Worm (Caenorhabditis elegans): Measurements from ENCODE around the gene cit-1.1.

The cit-1.1 gene

DNA sequence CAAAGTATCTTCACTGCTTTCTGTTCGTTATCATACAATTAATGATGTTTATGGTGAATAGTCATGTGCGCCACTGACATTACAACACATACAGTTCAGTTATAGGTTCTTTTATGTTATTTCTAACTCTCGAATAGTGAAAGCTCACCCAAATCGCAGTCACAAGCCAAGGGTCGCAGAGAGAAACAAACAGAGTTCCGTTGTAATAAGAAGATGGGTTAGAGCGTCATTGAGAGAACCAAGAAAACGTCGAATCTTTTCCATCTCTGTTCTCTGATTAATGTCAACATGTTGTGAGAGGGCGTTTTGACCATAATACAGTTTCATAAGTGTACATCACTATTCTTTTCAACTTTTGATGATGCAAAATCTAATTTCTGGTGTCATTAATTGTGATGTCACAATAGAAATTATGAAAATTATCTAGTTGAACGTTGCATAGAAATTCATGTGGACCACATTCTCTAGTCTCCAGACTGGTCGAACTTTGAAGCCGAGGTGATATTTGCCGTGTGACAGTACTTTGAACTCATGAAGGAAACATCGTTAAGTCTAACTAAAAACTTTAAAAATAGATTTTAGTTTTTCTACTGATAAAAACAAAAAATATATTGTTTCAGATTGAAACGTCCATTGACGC lies 35.5 kb downstream of the cit-1.1 start:
- TF ChIP-seq snpc-4 (tag; optimal IDR thresholded peaks at IDR 0.05) (no peak), ceh-39 (tag; optimal IDR thresholded peaks at IDR 0.05) (no peak), nhr-12 (tag; optimal IDR thresholded peaks at IDR 0.05) (no peak), sptf-1 (tag; optimal IDR thresholded peaks at IDR 0.05) (no peak), ztf-11 (tag; optimal IDR thresholded peaks at IDR 0.05) (no peak), drap-1 (GFP tag; optimal IDR thresholded peaks at IDR 0.05) (no peak), sem-2 (GFP tag; optimal IDR thresholded peaks at IDR 0.05) (no peak), nhr-76 (tag; optimal IDR thresholded peaks at IDR 0.05) (no peak), unc-120 (tag; optimal IDR thresholded peaks at IDR 0.05; ENCODE audit: poor library complexity, severe bottlenecking) (no peak), unc-62 (GFP tag; optimal IDR thresholded peaks at IDR 0.05) (no peak), ceh-83 (GFP tag; optimal IDR thresholded peaks at IDR 0.05) (no peak), ceh-43 (GFP tag; optimal IDR thresholded peaks at IDR 0.05) (no peak)

DNA sequence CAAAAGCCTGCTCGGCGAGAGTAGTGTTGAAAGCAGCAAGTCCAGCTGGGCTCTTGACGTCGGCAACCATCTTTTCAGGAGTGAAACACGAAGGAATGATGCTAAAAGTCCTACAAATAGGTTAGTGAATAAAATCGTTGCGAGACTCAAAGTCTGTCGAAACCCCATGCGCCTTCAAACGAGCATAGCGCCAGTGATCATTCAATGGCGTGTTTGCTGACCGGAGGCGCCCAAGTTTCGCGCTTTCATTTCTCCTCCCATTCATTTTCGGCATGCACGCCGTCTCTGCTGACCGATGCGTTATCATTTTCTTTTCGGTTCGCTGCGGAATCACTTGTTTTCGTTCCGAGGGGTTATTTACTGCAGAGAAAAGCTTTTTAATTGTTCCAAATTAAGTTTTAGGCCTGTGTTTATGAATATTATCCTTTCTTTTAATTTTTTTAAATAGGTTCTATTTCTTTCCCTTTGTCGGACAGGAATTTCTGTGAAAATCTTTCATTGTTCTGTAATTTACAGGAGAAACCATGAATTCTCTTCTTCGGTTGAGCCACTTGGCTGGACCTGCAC lies 36.3 kb downstream of the cit-1.1 start, which contains the start of the genes eef-1B.1 and aco-2:
Gene eef-1B.1 (minus strand): TSS at position 186 of the 567 bp plus-strand sequence.
Gene aco-2 (plus strand): TSS at position 517 of the 567 bp plus-strand sequence.
- TF ChIP-seq unc-62 (GFP tag; optimal IDR thresholded peaks at IDR 0.05) (peak; percentile 6), blmp-1 (tag; optimal IDR thresholded peaks at IDR 0.05) (no peak), pha-4 (tag; optimal IDR thresholded peaks at IDR 0.05) (peak; percentile 67), nhr-237 (tag; optimal IDR thresholded peaks at IDR 0.05) (peak; percentile 28), mep-1 (tag; optimal IDR thresholded peaks at IDR 0.05) (peak; percentile 30), lin-13 (tag; optimal IDR thresholded peaks at IDR 0.05) (peak; percentile 43), lsy-2 (tag; optimal IDR thresholded peaks at IDR 0.05) (peak; percentile 80), hlh-1 (tag; optimal IDR thresholded peaks at IDR 0.05) (peak; percentile 28), mab-5 (tag; optimal IDR thresholded peaks at IDR 0.05) (no peak), ces-1 (GFP tag; optimal IDR thresholded peaks at IDR 0.05) (peak; percentile 33), drap-1 (GFP tag; optimal IDR thresholded peaks at IDR 0.05) (peak; percentile 22)

DNA sequence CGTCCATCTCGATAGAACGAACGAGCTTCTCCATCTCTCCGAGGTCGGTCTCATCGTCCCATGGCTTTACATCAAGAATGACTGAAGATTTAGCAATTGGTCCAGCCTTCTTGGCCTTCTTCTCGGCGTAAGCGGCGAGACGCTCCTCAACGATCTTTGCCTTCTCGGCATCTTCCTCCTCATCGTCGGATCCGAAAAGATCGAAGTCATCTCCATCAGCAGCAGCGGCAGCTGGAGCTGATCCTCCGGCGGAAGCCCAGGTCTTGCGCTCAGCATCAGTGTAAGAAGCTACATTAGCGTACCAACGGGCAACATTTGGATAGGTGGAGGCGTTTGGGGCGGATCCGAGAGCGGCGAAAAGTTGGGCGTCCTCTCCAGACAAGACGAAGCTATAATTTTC lies 36.9 kb downstream of the cit-1.1 start:
- TF ChIP-seq blmp-1 (tag; optimal IDR thresholded peaks at IDR 0.05) (no peak), sem-2 (GFP tag; optimal IDR thresholded peaks at IDR 0.05) (no peak), pha-4 (tag; optimal IDR thresholded peaks at IDR 0.05) (no peak), lsy-2 (tag; optimal IDR thresholded peaks at IDR 0.05) (no peak), nhr-28 (tag; optimal IDR thresholded peaks at IDR 0.05) (no peak), hlh-1 (tag; optimal IDR thresholded peaks at IDR 0.05) (no peak), flh-1 (GFP tag; optimal IDR thresholded peaks at IDR 0.05) (no peak), elt-1 (tag; optimal IDR thresholded peaks at IDR 0.05; ENCODE audit: borderline replicate concordance, insufficient read depth) (no peak), ces-1 (GFP tag; optimal IDR thresholded peaks at IDR 0.05) (no peak), bed-3 (GFP tag; optimal IDR thresholded peaks at IDR 0.05) (no peak), mls-2 (tag; optimal IDR thresholded peaks at IDR 0.05) (no peak), nhr-2 (tag; optimal IDR thresholded peaks at IDR 0.05) (no peak), lin-13 (tag; optimal IDR thresholded peaks at IDR 0.05) (no peak), elt-3 (tag; optimal IDR thresholded peaks at IDR 0.05) (no peak), ztf-11 (tag; optimal IDR thresholded peaks at IDR 0.05) (no peak), unc-62 (GFP tag; optimal IDR thresholded peaks at IDR 0.05) (no peak)

DNA sequence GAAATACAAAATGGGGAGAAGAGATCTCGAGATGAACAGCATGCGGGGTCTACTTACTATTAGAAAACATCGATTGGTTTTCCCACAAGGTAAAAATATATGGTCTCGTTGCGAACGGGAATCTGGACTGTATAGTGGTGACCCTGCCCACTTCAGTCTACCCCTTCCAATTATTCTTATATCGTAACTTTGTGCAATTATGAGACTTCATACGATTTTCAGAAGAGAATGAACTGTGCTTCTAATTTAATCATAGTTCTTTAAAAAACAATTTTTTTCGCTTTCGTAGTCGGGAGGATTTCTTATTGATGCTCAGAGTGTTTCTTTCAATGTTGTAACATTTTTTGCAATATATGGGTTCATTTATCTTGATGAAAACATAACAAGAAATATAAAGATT lies 37.6 kb downstream of the cit-1.1 start, which contains the start of gene F54H12.5:
Gene F54H12.5 (minus strand): TSS at position 101 of the 400 bp plus-strand sequence.
- TF ChIP-seq ces-1 (GFP tag; optimal IDR thresholded peaks at IDR 0.05) (no peak), ceh-39 (tag; optimal IDR thresholded peaks at IDR 0.05) (peak; percentile 27), mab-5 (tag; optimal IDR thresholded peaks at IDR 0.05) (no peak), hlh-1 (tag; optimal IDR thresholded peaks at IDR 0.05) (no peak), lsy-2 (tag; optimal IDR thresholded peaks at IDR 0.05) (no peak), unc-39 (tag; optimal IDR thresholded peaks at IDR 0.05) (no peak), zip-8 (tag; optimal IDR thresholded peaks at IDR 0.05) (no peak), tbx-8 (GFP tag; optimal IDR thresholded peaks at IDR 0.05) (no peak)

DNA sequence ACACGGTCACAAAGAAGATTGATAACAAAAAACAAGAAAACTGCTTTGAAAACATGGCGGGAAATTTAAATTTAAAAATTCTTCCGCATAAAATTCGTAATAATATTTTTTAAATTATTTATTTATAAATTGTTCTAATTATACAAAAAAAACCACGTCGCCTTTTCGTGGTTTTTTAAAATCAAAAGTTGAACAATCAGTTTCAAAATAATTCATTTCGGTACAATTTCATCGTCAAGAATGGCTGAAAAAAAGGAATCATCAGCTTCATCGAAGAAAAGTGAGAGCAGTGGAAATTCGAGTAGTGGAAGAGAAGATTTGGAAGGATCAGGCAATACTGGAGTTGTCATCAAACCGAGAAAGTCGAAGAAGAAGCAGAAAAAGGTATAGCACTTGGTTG lies 40.5 kb downstream of the cit-1.1 start, which contains the start of the genes F54H12.8 and F54H12.7:
Gene F54H12.8 (minus strand): TSS at position 101 of the 400 bp plus-strand sequence.
Gene F54H12.7 (plus strand): TSS at position 229 of the 400 bp plus-strand sequence.
- TF ChIP-seq flh-1 (GFP tag; optimal IDR thresholded peaks at IDR 0.05): no peak
- TF ChIP-seq sptf-1 (tag; optimal IDR thresholded peaks at IDR 0.05): no peak
- TF ChIP-seq ztf-11 (tag; optimal IDR thresholded peaks at IDR 0.05): no peak
- no peak for TF ChIP-seq M03D4.4 (tag; optimal IDR thresholded peaks at IDR 0.05)
- TF ChIP-seq tbx-8 (GFP tag; optimal IDR thresholded peaks at IDR 0.05): no peak
- no peak for TF ChIP-seq zip-8 (tag; optimal IDR thresholded peaks at IDR 0.05)
- no peak for TF ChIP-seq blmp-1 (tag; optimal IDR thresholded peaks at IDR 0.05)
- TF ChIP-seq ceh-39 (tag; optimal IDR thresholded peaks at IDR 0.05): no peak
- no peak for TF ChIP-seq mls-2 (tag; optimal IDR thresholded peaks at IDR 0.05)
- no peak for TF ChIP-seq sem-2 (GFP tag; optimal IDR thresholded peaks at IDR 0.05)
- no peak for TF ChIP-seq nhr-2 (tag; optimal IDR thresholded peaks at IDR 0.05)
- no peak for TF ChIP-seq pha-4 (tag; optimal IDR thresholded peaks at IDR 0.05)
- no peak for TF ChIP-seq drap-1 (GFP tag; optimal IDR thresholded peaks at IDR 0.05)
- TF ChIP-seq mep-1 (tag; optimal IDR thresholded peaks at IDR 0.05): no peak
- TF ChIP-seq mab-5 (tag; optimal IDR thresholded peaks at IDR 0.05): no peak

Data from whole organism, mixed stage, embryonic.